Worm (Caenorhabditis elegans): ENCODE results near the gene W01G7.4.

The W01G7.4 gene

ce11 chrII:14109184-14109664, 48.7 kb downstream of the W01G7.4 start, which contains the start of gene cpg-7:
Gene cpg-7 (minus strand): TSS chrII:14109234.
- no peak for TF ChIP-seq ekl-4 (GFP tag; IDR thresholded peaks at IDR 0.05)
- no peak for TF ChIP-seq tlf-1 (GFP tag; optimal IDR thresholded peaks at IDR 0.05)
- TF ChIP-seq athp-1 (tag; optimal IDR thresholded peaks at IDR 0.05): no peak
- TF ChIP-seq snpc-3.4 (tag; optimal IDR thresholded peaks at IDR 0.05): no peak
- no peak for TF ChIP-seq Y53F4B.3 (GFP tag; IDR thresholded peaks at IDR 0.05)
